Worm (Caenorhabditis elegans) whole organism, young adult: ENCODE results near the gene timm-17B.2.
A peak's percentile ranks its signal among the peaks of the same experiment; 100 is the strongest.

Source experiments
- B0035.1 ChIP-seq: sonication (generic microtip); optimal IDR thresholded peaks from 2 replicates; lab custom pipeline; 2016; ENCODE audit warnings: missing genetic modification characterization, mild to moderate bottlenecking, missing compliant biosample characterization, missing genotype, missing genetic modification reagents
- C17E4.6 ChIP-seq: fragments of 200-800 bp; sonication (Bioruptor generic); IDR thresholded peaks from 2 replicates; pipeline ENCODE4 v1.3.6; 2022; ENCODE audit warnings: missing genetic modification reagents, missing genetic modification characterization, missing compliant biosample characterization
- F10E7.11 ChIP-seq: sonication (generic microtip); optimal IDR thresholded peaks from 2 replicates; lab custom pipeline; 2017; ENCODE audit warnings: mild to moderate bottlenecking, missing genetic modification characterization, moderate library complexity, missing compliant biosample characterization
- F55B11.4 ChIP-seq: sonication (generic microtip); optimal IDR thresholded peaks from 2 replicates; lab custom pipeline; 2016; ENCODE audit warnings: missing compliant biosample characterization, missing genetic modification characterization, borderline replicate concordance; ENCODE audit not compliant: insufficient read depth
- F57C9.4 ChIP-seq: sonication (generic microtip); optimal IDR thresholded peaks from 2 replicates; lab custom pipeline; 2017; ENCODE audit warnings: mild to moderate bottlenecking, missing genetic modification characterization, missing compliant biosample characterization
- Y53F4B.3 ChIP-seq: fragments of 200-800 bp; sonication (Bioruptor generic); IDR thresholded peaks from 2 replicates; pipeline ENCODE4 v1.3.6; 2022; ENCODE audit warnings: missing genetic modification reagents, missing genetic modification characterization, missing compliant biosample characterization
- Y53G8AR.9 ChIP-seq: fragments of 200-800 bp; sonication (Bioruptor generic); conservative IDR thresholded peaks from 2 replicates; pipeline ENCODE4 v1.3.6; 2022; ENCODE audit warnings: missing genetic modification reagents, missing genetic modification characterization, missing compliant biosample characterization
- akir-1 ChIP-seq: fragments of 200-800 bp; sonication (Bioruptor generic); optimal IDR thresholded peaks from 2 replicates; lab custom pipeline; 2018; ENCODE audit warnings: mild to moderate bottlenecking, missing genetic modification characterization, moderate library complexity, missing compliant biosample characterization
- aptf-2 ChIP-seq: fragments of 200-800 bp; sonication (Bioruptor generic); conservative IDR thresholded peaks from 2 replicates; pipeline ENCODE4 v1.3.6; 2022; ENCODE audit warnings: missing genetic modification reagents, missing genetic modification characterization, missing compliant biosample characterization
- attf-6 ChIP-seq: fragments of 200-800 bp; sonication (Bioruptor generic); IDR thresholded peaks from 2 replicates; pipeline ENCODE4 v1.3.6; 2022; ENCODE audit warnings: missing genetic modification reagents, missing genetic modification characterization, missing compliant biosample characterization
- bed-1 ChIP-seq: fragments of 200-800 bp; sonication (Bioruptor generic); IDR thresholded peaks from 2 replicates; pipeline ENCODE4 v1.3.6; 2022; ENCODE audit warnings: missing genetic modification reagents, missing genetic modification characterization, missing compliant biosample characterization
- die-1 ChIP-seq: sonication (generic microtip); optimal IDR thresholded peaks from 2 replicates; lab custom pipeline; 2016; ENCODE audit warnings: missing genotype, mild to moderate bottlenecking, missing genetic modification characterization, missing compliant biosample characterization
- dpff-1 ChIP-seq: sonication (generic microtip); optimal IDR thresholded peaks from 2 replicates; lab custom pipeline; 2017; ENCODE audit warnings: mild to moderate bottlenecking, missing genetic modification characterization, missing compliant biosample characterization
- egrh-3 ChIP-seq: fragments of 200-800 bp; sonication (Bioruptor generic); IDR thresholded peaks from 2 replicates; pipeline ENCODE4 v1.3.6; 2022; ENCODE audit warnings: missing genetic modification reagents, missing genetic modification characterization, missing compliant biosample characterization
- ekl-4 ChIP-seq: fragments of 200-800 bp; sonication (Bioruptor generic); IDR thresholded peaks from 2 replicates; pipeline ENCODE4 v1.3.6; 2022; ENCODE audit warnings: missing genetic modification reagents, missing genetic modification characterization, missing compliant biosample characterization
- him-1 ChIP-seq: sonication (generic microtip); optimal IDR thresholded peaks from 2 replicates; lab custom pipeline; 2016; ENCODE audit warnings: missing genotype, missing genetic modification reagents, missing genetic modification characterization, missing compliant biosample characterization
- hmg-1.2 ChIP-seq: fragments of 200-800 bp; sonication (Bioruptor generic); IDR thresholded peaks from 2 replicates; pipeline ENCODE4 v1.3.6; 2022; ENCODE audit warnings: missing genetic modification reagents, missing genetic modification characterization, missing compliant biosample characterization
- lag-1 ChIP-seq: fragments of 200-800 bp; sonication (Bioruptor generic); IDR thresholded peaks from 2 replicates; pipeline ENCODE4 v1.3.6; 2022; ENCODE audit warnings: missing genetic modification reagents, missing genetic modification characterization, missing compliant biosample characterization
- lin-54 ChIP-seq: fragments of 200-800 bp; sonication (Bioruptor generic); optimal IDR thresholded peaks from 2 replicates; lab custom pipeline; 2018; ENCODE audit warnings: mild to moderate bottlenecking, missing genetic modification characterization, missing compliant biosample characterization
- mcd-1 ChIP-seq: fragments of 200-800 bp; sonication (Bioruptor generic); IDR thresholded peaks from 2 replicates; pipeline ENCODE4 v1.3.6; 2022; ENCODE audit warnings: missing genetic modification reagents, missing genetic modification characterization, missing compliant biosample characterization
- mel-28 ChIP-seq: sonication (generic microtip); optimal IDR thresholded peaks from 2 replicates; lab custom pipeline; 2016; ENCODE audit warnings: borderline replicate concordance, mild to moderate bottlenecking, missing genetic modification characterization, missing compliant biosample characterization
- nhr-27 ChIP-seq: fragments of 200-800 bp; sonication (Bioruptor generic); optimal IDR thresholded peaks from 2 replicates; lab custom pipeline; 2018; ENCODE audit warnings: mild to moderate bottlenecking, missing genetic modification characterization, moderate library complexity, missing compliant biosample characterization
- nhr-80 ChIP-seq: sonication (generic microtip); optimal IDR thresholded peaks from 2 replicates; lab custom pipeline; 2016; ENCODE audit warnings: missing genetic modification characterization, missing compliant biosample characterization
- nhr-90 ChIP-seq: sonication (generic microtip); optimal IDR thresholded peaks from 2 replicates; lab custom pipeline; 2016; ENCODE audit warnings: missing genotype, mild to moderate bottlenecking, missing genetic modification characterization, missing compliant biosample characterization
- sdz-38 ChIP-seq: sonication (generic microtip); optimal IDR thresholded peaks from 2 replicates; lab custom pipeline; 2016; ENCODE audit warnings: missing genotype, missing genetic modification characterization, missing compliant biosample characterization
- snpc-1.3 ChIP-seq: sonication (generic microtip); optimal IDR thresholded peaks from 2 replicates; lab custom pipeline; 2017; ENCODE audit warnings: missing genetic modification characterization, mild to moderate bottlenecking, missing compliant biosample characterization, antibody characterized with exemption, moderate library complexity, missing genotype, missing genetic modification reagents; ENCODE audit not compliant: insufficient read depth
- somi-1 ChIP-seq: fragments of 200-800 bp; sonication (Bioruptor generic); optimal IDR thresholded peaks from 2 replicates; lab custom pipeline; 2018; ENCODE audit warnings: mild to moderate bottlenecking, missing genetic modification characterization, missing compliant biosample characterization
- zfh-2 ChIP-seq: fragments of 200-800 bp; sonication (Bioruptor generic); conservative IDR thresholded peaks from 2 replicates; pipeline ENCODE4 v1.3.6; 2022; ENCODE audit warnings: missing genetic modification reagents, missing genetic modification characterization, missing compliant biosample characterization
- ztf-18 ChIP-seq: sonication (generic microtip); optimal IDR thresholded peaks from 2 replicates; lab custom pipeline; 2016; ENCODE audit warnings: missing genotype, mild to moderate bottlenecking, missing genetic modification characterization, missing compliant biosample characterization
- ztf-25 ChIP-seq: fragments of 200-800 bp; sonication (Bioruptor generic); IDR thresholded peaks from 2 replicates; pipeline ENCODE4 v1.3.6; 2022; ENCODE audit warnings: missing genetic modification reagents, missing genetic modification characterization, missing compliant biosample characterization
- ztf-26 ChIP-seq: sonication (generic microtip); optimal IDR thresholded peaks from 2 replicates; lab custom pipeline; 2017; ENCODE audit warnings: missing genetic modification characterization, missing compliant biosample characterization
- ztf-28 ChIP-seq: fragments of 200-800 bp; sonication (Bioruptor generic); IDR thresholded peaks from 2 replicates; pipeline ENCODE4 v1.3.6; 2022; ENCODE audit warnings: missing genetic modification reagents, missing genetic modification characterization, missing compliant biosample characterization

Gene timm-17B.2

ce11 chrIV:8359716-8360407 lies 36.6 kb upstream of the timm-17B.2 start, which contains the start of gene D2096.5:
Gene D2096.5, minus strand, starts transcription at chrIV:8359766.
- no peak for TF ChIP-seq somi-1 (GFP tag; lab: Kevin White, UChicago)
- no peak for TF ChIP-seq attf-6
- no peak for TF ChIP-seq lag-1 (GFP tag; lab: Robert Waterston, UW)
- no peak for TF ChIP-seq ztf-28 (GFP tag; lab: Robert Waterston, UW)
- peak; percentile 93 for TF ChIP-seq hmg-1.2
- TF ChIP-seq egrh-3, result no peak
- TF ChIP-seq snpc-1.3 (tag; lab: Kevin White, UChicago), result peak; percentile 30

ce11 chrIV:8360817-8361216 lies 35.6 kb upstream of the timm-17B.2 start, which contains the start of gene sqv-1:
Gene sqv-1, plus strand, starts transcription at chrIV:8361117.
- TF ChIP-seq C17E4.6, result no peak
- TF ChIP-seq ztf-26 (tag; lab: Kevin White, UChicago), result no peak
- no peak for TF ChIP-seq him-1 (tag; lab: Kevin White, UChicago)
- no peak for TF ChIP-seq sdz-38 (tag; lab: Kevin White, UChicago)
- TF ChIP-seq dpff-1 (tag; lab: Kevin White, UChicago), result no peak
- no peak for TF ChIP-seq egrh-3
- no peak for TF ChIP-seq die-1
- TF ChIP-seq mcd-1 (GFP tag; lab: Robert Waterston, UW), result no peak
- no peak for TF ChIP-seq ztf-18 (tag; lab: Kevin White, UChicago)
- no peak for TF ChIP-seq F57C9.4 (tag; lab: Kevin White, UChicago)
- no peak for TF ChIP-seq F10E7.11
- TF ChIP-seq Y53G8AR.9 (GFP tag; lab: Robert Waterston, UW), result no peak
- no peak for TF ChIP-seq aptf-2 (GFP tag; lab: Robert Waterston, UW)
- TF ChIP-seq nhr-90 (tag; lab: Kevin White, UChicago), result no peak
- TF ChIP-seq B0035.1 (tag; lab: Kevin White, UChicago), result no peak
- TF ChIP-seq lin-54 (GFP tag; lab: Kevin White, UChicago), result no peak
- TF ChIP-seq zfh-2 (GFP tag; lab: Robert Waterston, UW), result no peak
- TF ChIP-seq nhr-27 (tag; lab: Kevin White, UChicago), result no peak
- TF ChIP-seq, all 124 proteins: peak for 0

- no peak for TF ChIP-seq F55B11.4 (tag; lab: Kevin White, UChicago)
- TF ChIP-seq ekl-4, result 0 out of 2 replicates have a peak, but pooled peaks have one; percentile 41
Observed at ce11 chrIV:8363163-8363562, 33.3 kb upstream of the timm-17B.2 start, which contains the start of gene D2096.12. Gene D2096.12, plus strand, starts transcription at chrIV:8363463.

ce11 chrIV:8366295-8366694 lies 30.2 kb upstream of the timm-17B.2 start, which contains the start of gene aagr-1:
Gene aagr-1, plus strand, starts transcription at chrIV:8366521.
- TF ChIP-seq bed-1 (GFP tag; lab: Robert Waterston, UW) (no peak), akir-1 (GFP tag; lab: Kevin White, UChicago) (no peak), nhr-80 (tag; lab: Kevin White, UChicago) (peak; percentile 66), Y53F4B.3 (no peak), die-1 (no peak), F10E7.11 (no peak), ztf-25 (GFP tag; lab: Robert Waterston, UW) (no peak), him-1 (tag; lab: Kevin White, UChicago) (peak; percentile 15), mel-28 (tag; lab: Kevin White, UChicago) (no peak), egrh-3 (no peak)
